Worm (Caenorhabditis elegans) whole organism, midembryonic: ENCODE measurements around the gene frm-5.2.
"Not testable (repeated sequence)": the region's sequence is repeated elsewhere in the genome, so short reads cannot be mapped to it uniquely, and the experiment has no call there.

Experiments used
- T22C8.4 ChIP-seq: fragments of 200-800 bp; sonication (Bioruptor generic); IDR thresholded peaks from 2 replicates; pipeline ENCODE4 v1.3.6; 2022; ENCODE audit warnings: missing genetic modification characterization, missing compliant biosample characterization
- cog-1 ChIP-seq: sonication (generic microtip); optimal IDR thresholded peaks from 2 replicates; lab custom pipeline; 2016; ENCODE audit warnings: missing genetic modification characterization, missing compliant biosample characterization
- flt-1 ChIP-seq: fragments of 200-800 bp; sonication (Bioruptor generic); IDR thresholded peaks from 2 replicates; pipeline ENCODE4 v1.3.6; 2022; ENCODE audit warnings: missing genetic modification characterization, missing compliant biosample characterization
- klf-2 ChIP-seq: fragments of 200-800 bp; sonication (Bioruptor generic); conservative IDR thresholded peaks from 2 replicates; pipeline ENCODE4 v1.3.6; 2022; ENCODE audit warnings: missing genetic modification reagents, missing genetic modification characterization, missing compliant biosample characterization
- med-1 ChIP-seq: sonication (generic microtip); optimal IDR thresholded peaks from 2 replicates; lab custom pipeline; 2017; ENCODE audit warnings: missing genetic modification characterization, mild to moderate bottlenecking, missing compliant biosample characterization, antibody characterized with exemption, missing genetic modification reagents; ENCODE audit not compliant: insufficient read depth
- ref-1 ChIP-seq: fragments of 200-800 bp; sonication (Bioruptor generic); conservative IDR thresholded peaks from 2 replicates; pipeline ENCODE4 v1.3.6; 2022; ENCODE audit warnings: missing genetic modification reagents, missing genetic modification characterization, missing compliant biosample characterization
- tab-1 ChIP-seq: fragments of 200-800 bp; sonication (Bioruptor generic); IDR thresholded peaks from 2 replicates; pipeline ENCODE4 v1.3.6; 2022; ENCODE audit warnings: missing genetic modification characterization, missing compliant biosample characterization
- ztf-23 ChIP-seq: fragments of 200-800 bp; sonication (Bioruptor generic); IDR thresholded peaks from 2 replicates; pipeline ENCODE4 v1.3.6; 2022; ENCODE audit warnings: missing genetic modification reagents, missing genetic modification characterization, missing compliant biosample characterization
- ztf-29 ChIP-seq: fragments of 200-800 bp; sonication (Bioruptor generic); IDR thresholded peaks from 2 replicates; pipeline ENCODE4 v1.3.6; 2022; ENCODE audit warnings: missing genetic modification reagents, missing genetic modification characterization, missing compliant biosample characterization

Gene frm-5.2

ce11 chrIV:341-740 lies at the start of gene frm-5.2:
frm-5.2 (plus strand) TSS chrIV:641.
- TF ChIP-seq T22C8.4; med-1 (GFP tag; lab: Kevin White, UChicago); ztf-29 (GFP tag; lab: Robert Waterston, UW): not testable (repeated sequence)

- TF ChIP-seq tab-1 (GFP tag; lab: Robert Waterston, UW): 0 out of 2 replicates have a peak, but pooled peaks have one; percentile 16
These were observed 16.8 kb downstream of the frm-5.2 start for ce11 chrIV:17273-17672.

DNA sequence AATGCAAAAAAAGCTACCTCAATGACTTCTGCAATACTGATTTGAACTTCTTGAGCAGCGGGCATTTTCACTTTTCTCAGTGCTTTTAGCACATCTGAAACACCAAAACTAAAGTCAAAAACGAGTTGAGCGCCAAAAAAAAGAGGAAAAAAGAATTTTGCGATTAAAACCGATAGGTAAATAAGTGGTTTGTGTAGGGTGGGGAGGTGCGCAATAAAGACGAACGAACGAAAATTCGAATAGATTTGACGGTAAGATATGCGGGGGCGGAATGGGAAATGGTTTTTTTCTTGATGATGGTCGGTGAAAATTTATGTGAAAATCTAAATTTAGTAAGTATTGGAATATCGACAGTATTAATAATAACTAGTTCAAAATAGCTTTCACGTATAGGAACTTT lies 48.3 kb downstream of the frm-5.2 start, which contains the start of gene frm-5.1:
Gene frm-5.1, minus strand, starts transcription at position 101 of the 400 bp plus-strand sequence.
- no peak for TF ChIP-seq tab-1 (GFP tag; lab: Robert Waterston, UW)
- no peak for TF ChIP-seq T22C8.4
- no peak for TF ChIP-seq klf-2
- no peak for TF ChIP-seq med-1 (GFP tag; lab: Kevin White, UChicago)
- no peak for TF ChIP-seq ztf-23 (GFP tag; lab: Robert Waterston, UW)
- TF ChIP-seq ztf-29 (GFP tag; lab: Robert Waterston, UW): no peak
- no peak for TF ChIP-seq flt-1 (GFP tag; lab: Robert Waterston, UW)
- TF ChIP-seq cog-1 (tag; lab: Kevin White, UChicago): no peak
- TF ChIP-seq ref-1: no peak

ce11 chrIV:51219-51618 lies 50.8 kb downstream of the frm-5.2 start:
- TF ChIP-seq klf-2: no peak
- TF ChIP-seq flt-1 (GFP tag; lab: Robert Waterston, UW): 0 out of 2 replicates have a peak, but pooled peaks have one; percentile 23
- TF ChIP-seq T22C8.4: no peak

DNA sequence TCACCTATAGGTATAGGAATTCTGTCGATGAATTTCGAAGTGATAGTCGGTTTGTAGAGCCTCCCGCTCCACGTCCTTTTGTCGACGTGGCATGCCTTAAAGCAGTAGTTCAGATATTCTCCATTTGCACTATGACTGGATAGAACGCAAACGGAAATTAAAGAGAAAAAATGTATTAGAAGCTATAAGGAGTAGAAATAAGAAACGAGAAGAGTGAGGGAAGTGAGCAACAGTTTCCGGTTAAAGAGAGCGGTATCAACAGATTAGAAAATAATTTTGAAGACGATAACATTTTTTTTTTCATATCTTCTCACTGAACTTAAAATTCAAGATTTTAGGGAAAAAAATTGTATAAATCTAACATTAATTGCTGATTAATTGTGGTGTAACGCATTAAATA lies 53.1 kb downstream of the frm-5.2 start, which contains the start of gene T05C7.4:
Gene T05C7.4, minus strand, starts transcription at position 101 of the 400 bp plus-strand sequence.
- TF ChIP-seq klf-2 (no peak), tab-1 (GFP tag; lab: Robert Waterston, UW) (no peak), med-1 (GFP tag; lab: Kevin White, UChicago) (no peak), ref-1 (no peak), cog-1 (tag; lab: Kevin White, UChicago) (no peak), flt-1 (GFP tag; lab: Robert Waterston, UW) (no peak), ztf-29 (GFP tag; lab: Robert Waterston, UW) (no peak), ztf-23 (GFP tag; lab: Robert Waterston, UW) (no peak), T22C8.4 (no peak)

DNA sequence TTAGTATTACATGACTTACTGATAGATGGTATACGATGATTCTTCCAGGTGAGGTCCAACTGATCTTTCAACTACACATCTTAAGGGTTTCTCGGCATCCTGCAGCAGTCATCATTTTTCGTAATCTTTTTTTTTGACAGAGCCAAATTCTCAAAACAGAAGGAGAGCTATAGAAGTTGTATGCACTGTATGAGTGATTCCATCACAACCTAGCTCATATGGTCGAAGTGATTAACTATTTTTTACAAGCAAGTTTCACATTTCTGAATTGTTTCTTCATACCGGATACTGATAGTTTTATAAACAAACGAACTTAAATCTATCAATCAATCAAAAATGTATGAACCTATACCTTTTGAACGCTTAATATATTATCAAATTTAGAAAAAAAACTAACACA lies 58.4 kb downstream of the frm-5.2 start, which contains the start of gene T05C7.5:
Gene T05C7.5, minus strand, starts transcription at position 101 of the 400 bp plus-strand sequence.
- no peak for TF ChIP-seq med-1 (GFP tag; lab: Kevin White, UChicago)
- TF ChIP-seq cog-1 (tag; lab: Kevin White, UChicago): no peak
- TF ChIP-seq tab-1 (GFP tag; lab: Robert Waterston, UW): no peak
- TF ChIP-seq ref-1: no peak
- TF ChIP-seq flt-1 (GFP tag; lab: Robert Waterston, UW): no peak
- TF ChIP-seq ztf-29 (GFP tag; lab: Robert Waterston, UW): no peak
- no peak for TF ChIP-seq klf-2
- TF ChIP-seq ztf-23 (GFP tag; lab: Robert Waterston, UW): no peak
- no peak for TF ChIP-seq T22C8.4

DNA sequence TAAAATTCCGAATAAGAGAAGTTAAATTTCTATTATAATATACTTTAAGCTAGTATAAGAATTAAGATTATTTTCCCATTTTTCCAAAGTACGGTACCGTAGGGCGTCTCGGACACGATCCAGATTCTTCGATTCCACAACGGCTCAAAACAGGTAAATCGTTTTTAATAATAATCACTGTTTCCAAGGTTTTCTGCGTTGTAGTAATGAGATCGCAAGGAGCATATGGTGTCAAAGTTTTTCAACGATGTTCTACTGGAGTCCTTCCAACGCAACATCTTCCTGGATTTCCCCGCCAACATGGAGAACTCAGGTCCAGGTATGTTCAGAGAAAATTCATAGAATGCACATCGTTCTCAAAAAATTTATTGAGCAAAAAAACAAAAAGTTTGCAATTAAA lies 61.0 kb downstream of the frm-5.2 start, which contains the start of gene T05C7.7:
Gene T05C7.7, plus strand, starts transcription at position 301 of the 400 bp plus-strand sequence.
- not testable (repeated sequence) for TF ChIP-seq cog-1 (tag; lab: Kevin White, UChicago); klf-2; flt-1 (GFP tag; lab: Robert Waterston, UW)
